Fruit fly (Drosophila melanogaster) whole organism, embryonic: ENCODE measurements around the gene bol.
A peak's percentile ranks its signal among the peaks of the same experiment; 100 is the strongest.

Source experiments
- Adf1 ChIP-seq: fragments of 200-800 bp; sonication (Bioruptor generic); IDR thresholded peaks from 2 replicates; pipeline ENCODE4 v1.3.6; 2022; ENCODE audit warnings: missing biosample characterization, missing genetic modification characterization
- Atf6 ChIP-seq: fragments of 200-800 bp; sonication (Bioruptor generic); IDR thresholded peaks from 2 replicates; pipeline ENCODE4 v1.3.6; 2022; ENCODE audit warnings: missing biosample characterization, missing genetic modification characterization
- Bgb ChIP-seq: fragments of 200-800 bp; sonication (Bioruptor generic); IDR thresholded peaks from 2 replicates; pipeline ENCODE4 v1.3.6; 2022; ENCODE audit warnings: missing biosample characterization, missing genetic modification characterization; ENCODE audit not compliant: partially characterized antibody
- C15 ChIP-seq: fragments of 200-800 bp; sonication (Bioruptor generic); IDR thresholded peaks from 3 replicates; pipeline ENCODE4 v1.3.6; 2022; ENCODE audit warnings: missing biosample characterization, missing genetic modification characterization
- CG11085 ChIP-seq: fragments of 200-800 bp; sonication (Bioruptor generic); IDR thresholded peaks from 2 replicates; pipeline ENCODE4 v1.3.6; 2022; ENCODE audit warnings: missing biosample characterization, missing genetic modification characterization
- CG11504 ChIP-seq: fragments of 200-800 bp; sonication (Bioruptor generic); optimal IDR thresholded peaks from 3 replicates; lab custom pipeline; 2019; ENCODE audit warnings: missing biosample characterization, mild to moderate bottlenecking, missing genetic modification characterization, moderate library complexity
- CG11695 ChIP-seq: fragments of 200-800 bp; sonication (Bioruptor generic); IDR thresholded peaks from 3 replicates; pipeline ENCODE4 v1.3.6; 2022; ENCODE audit warnings: missing biosample characterization, missing genetic modification characterization
- CG12942 ChIP-seq: fragments of 200-800 bp; sonication (Bioruptor generic); optimal IDR thresholded peaks from 3 replicates; lab custom pipeline; 2016; ENCODE audit warnings: missing biosample characterization, missing genetic modification characterization
- CG32532 ChIP-seq: fragments of 200-800 bp; sonication (Bioruptor generic); IDR thresholded peaks from 2 replicates; pipeline ENCODE4 v1.3.6; 2022; ENCODE audit warnings: missing biosample characterization, missing genetic modification characterization
- CG3407 ChIP-seq: fragments of 200-800 bp; sonication (Bioruptor generic); optimal IDR thresholded peaks from 2 replicates; lab custom pipeline; 2018; ENCODE audit warnings: missing biosample characterization, mild to moderate bottlenecking, missing genetic modification characterization
- CG34422 ChIP-seq: fragments of 200-800 bp; sonication (Bioruptor generic); IDR thresholded peaks from 3 replicates; pipeline ENCODE4 v1.3.6; 2022; ENCODE audit warnings: missing biosample characterization, missing genetic modification characterization
- CG3726 ChIP-seq: fragments of 200-800 bp; sonication (Bioruptor generic); IDR thresholded peaks from 3 replicates; pipeline ENCODE4, ENCODE4 v1.3.6; 2022; ENCODE audit warnings: missing biosample characterization, missing genetic modification characterization
- CG6175 ChIP-seq: fragments of 200-800 bp; sonication (Bioruptor generic); IDR thresholded peaks from 3 replicates; pipeline ENCODE4 v1.3.6; 2022; ENCODE audit warnings: missing biosample characterization, missing genetic modification characterization
- CG6854 ChIP-seq: fragments of 200-800 bp; sonication (Bioruptor generic); optimal IDR thresholded peaks from 3 replicates; lab custom pipeline; 2017; ENCODE audit warnings: missing biosample characterization, mild to moderate bottlenecking, missing genetic modification characterization
- CG7357 ChIP-seq: fragments of 200-800 bp; sonication (Bioruptor generic); IDR thresholded peaks from 3 replicates; pipeline ENCODE4 v1.3.6; 2022; ENCODE audit warnings: missing biosample characterization, missing genetic modification characterization
- CG7786 ChIP-seq: fragments of 200-800 bp; sonication (Bioruptor generic); optimal IDR thresholded peaks from 2 replicates; lab custom pipeline; 2016; ENCODE audit warnings: missing biosample characterization, missing genetic modification characterization
- Deaf1 ChIP-seq: fragments of 200-800 bp; optimal IDR thresholded peaks from 3 replicates; lab custom pipeline; 2019; ENCODE audit warnings: missing biosample characterization, mild to moderate bottlenecking, missing genetic modification characterization, moderate library complexity
- Doc3 ChIP-seq: fragments of 200-800 bp; sonication (Bioruptor generic); IDR thresholded peaks from 3 replicates; pipeline ENCODE4 v1.3.6; 2022; ENCODE audit warnings: missing biosample characterization, missing genetic modification characterization; ENCODE audit not compliant: partially characterized antibody
- Ets65A ChIP-seq: fragments of 200-800 bp; sonication (Bioruptor generic); peaks from one replicate; lab custom pipeline; 2016; ENCODE audit warnings: missing biosample characterization, missing genetic modification characterization
- Hey ChIP-seq: fragments of 200-800 bp; sonication (Bioruptor generic); optimal IDR thresholded peaks from 3 replicates; lab custom pipeline; 2018; ENCODE audit warnings: missing biosample characterization, mild to moderate bottlenecking, missing genetic modification characterization
- Med ChIP-seq: fragments of 200-800 bp; sonication (Bioruptor generic); peaks from one replicate; lab custom pipeline; 2016; ENCODE audit warnings: missing biosample characterization, missing genetic modification characterization, mild to moderate bottlenecking, inconsistent platforms, moderate library complexity
- Nf-YC ChIP-seq: fragments of 200-800 bp; optimal IDR thresholded peaks from 3 replicates; lab custom pipeline; 2019; ENCODE audit warnings: missing biosample characterization, mild to moderate bottlenecking, missing genetic modification characterization, moderate library complexity
- Pdp1 ChIP-seq, 2 experiments: fragments of 200-800 bp; sonication (Bioruptor generic); optimal IDR thresholded peaks; 3 replicates each; lab custom pipeline; 2016; ENCODE audit warnings: missing biosample characterization in 2 of 2, missing genetic modification characterization in 2 of 2, mild to moderate bottlenecking in 1 of 2, moderate library complexity in 1 of 2
- Ptx1 ChIP-seq: fragments of 200-800 bp; sonication (Bioruptor generic); IDR thresholded peaks from 2 replicates; pipeline ENCODE4 v1.3.6; 2022; ENCODE audit warnings: missing biosample characterization, missing genetic modification characterization
- Trl ChIP-seq, 3 experiments: fragments of >200 bp in 2 of 3; fragments of 200-800 bp in 1 of 3; sonication (Bioruptor generic) in 1 of 3; optimal IDR thresholded peaks; 2 replicates in 1 of 3; 3 replicates in 2 of 3; lab custom pipeline; 2016 to 2017; ENCODE audit warnings: missing biosample characterization in 1 of 3, missing genetic modification characterization in 1 of 3
- abd-A ChIP-seq: fragments of 200-800 bp; sonication (Bioruptor generic); optimal IDR thresholded peaks from 3 replicates; lab custom pipeline; 2019; ENCODE audit warnings: missing biosample characterization, mild to moderate bottlenecking, missing genetic modification characterization, moderate library complexity
- cas ChIP-seq: fragments of 200-800 bp; sonication (Bioruptor generic); IDR thresholded peaks from 2 replicates; pipeline ENCODE4 v1.3.6; 2022; ENCODE audit warnings: missing biosample characterization, missing genetic modification characterization
- crol ChIP-seq: fragments of 200-800 bp; sonication (Bioruptor generic); IDR thresholded peaks from 2 replicates; pipeline ENCODE4 v1.3.6; 2022; ENCODE audit warnings: missing biosample characterization, missing genetic modification characterization
- crp ChIP-seq, 2 experiments: fragments of 200-800 bp; sonication (Bioruptor generic); optimal IDR thresholded peaks; 2 replicates in 1 of 2; 3 replicates in 1 of 2; lab custom pipeline; 2017; ENCODE audit warnings: missing biosample characterization in 2 of 2, missing genetic modification characterization in 2 of 2, mild to moderate bottlenecking in 1 of 2, moderate library complexity in 1 of 2
- dati ChIP-seq: fragments of 200-800 bp; sonication (Bioruptor generic); IDR thresholded peaks from 2 replicates; pipeline ENCODE4 v1.3.6; 2022; ENCODE audit warnings: missing biosample characterization, missing genetic modification characterization
- ewg ChIP-seq: fragments of 200-800 bp; sonication (Bioruptor generic); optimal IDR thresholded peaks from 3 replicates; lab custom pipeline; 2017; ENCODE audit warnings: mild to moderate bottlenecking, missing biosample characterization, missing genetic modification reagents, missing genetic modification characterization
- eyg ChIP-seq: fragments of 200-800 bp; sonication (Bioruptor generic); optimal IDR thresholded peaks from 3 replicates; lab custom pipeline; 2016; ENCODE audit warnings: missing biosample characterization, missing genetic modification characterization
- fd64A ChIP-seq: fragments of 200-800 bp; sonication (Bioruptor generic); optimal IDR thresholded peaks from 3 replicates; lab custom pipeline; 2018; ENCODE audit warnings: missing biosample characterization, mild to moderate bottlenecking, missing genetic modification characterization
- gsb-n ChIP-seq: fragments of 200-800 bp; sonication (Bioruptor generic); optimal IDR thresholded peaks from 3 replicates; lab custom pipeline; 2018; ENCODE audit warnings: missing biosample characterization, mild to moderate bottlenecking, missing genetic modification characterization
- h ChIP-seq: fragments of >200 bp; optimal IDR thresholded peaks from 2 replicates; lab custom pipeline; 2017
- kni ChIP-seq: fragments of 200-800 bp; sonication (Bioruptor generic); optimal IDR thresholded peaks from 3 replicates; lab custom pipeline; 2017; ENCODE audit warnings: mild to moderate bottlenecking, missing biosample characterization, missing genetic modification reagents, missing genetic modification characterization
- lab ChIP-seq: fragments of 200-800 bp; sonication (Bioruptor generic); optimal IDR thresholded peaks from 3 replicates; lab custom pipeline; 2017; ENCODE audit warnings: missing biosample characterization, missing genetic modification characterization, mild to moderate bottlenecking, moderate library complexity, missing genetic modification reagents
- mirr ChIP-seq: fragments of 200-800 bp; sonication (Bioruptor generic); optimal IDR thresholded peaks from 3 replicates; lab custom pipeline; 2018; ENCODE audit warnings: missing biosample characterization, mild to moderate bottlenecking, missing genetic modification characterization
- oc ChIP-seq: fragments of 200-800 bp; sonication (Bioruptor generic); optimal IDR thresholded peaks from 2 replicates; lab custom pipeline; 2018; ENCODE audit warnings: missing biosample characterization, mild to moderate bottlenecking, missing genetic modification characterization, moderate library complexity
- pfk ChIP-seq: fragments of 200-800 bp; sonication (Bioruptor generic); optimal IDR thresholded peaks from 2 replicates; lab custom pipeline; 2018; ENCODE audit warnings: missing biosample characterization, mild to moderate bottlenecking, missing genetic modification characterization, moderate library complexity
- pros ChIP-seq: fragments of 200-800 bp; sonication (Bioruptor generic); optimal IDR thresholded peaks from 3 replicates; lab custom pipeline; 2019; ENCODE audit warnings: missing biosample characterization, mild to moderate bottlenecking, missing genetic modification characterization, moderate library complexity
- pzg ChIP-seq: fragments of 200-800 bp; sonication (Bioruptor generic); optimal IDR thresholded peaks from 3 replicates; lab custom pipeline; 2018; ENCODE audit warnings: missing biosample characterization, mild to moderate bottlenecking, missing genetic modification characterization, moderate library complexity
- seq ChIP-seq: fragments of 200-800 bp; sonication (Bioruptor generic); IDR thresholded peaks from 2 replicates; pipeline ENCODE4 v1.3.6; 2022; ENCODE audit warnings: missing biosample characterization, missing genetic modification characterization
- sqz ChIP-seq: fragments of 200-800 bp; sonication (Bioruptor generic); optimal IDR thresholded peaks from 3 replicates; lab custom pipeline; 2018; ENCODE audit warnings: missing biosample characterization, mild to moderate bottlenecking, missing genetic modification characterization
- toy ChIP-seq: fragments of 200-800 bp; sonication (Bioruptor generic); IDR thresholded peaks from 2 replicates; pipeline ENCODE4 v1.3.6; 2022; ENCODE audit warnings: missing biosample characterization, missing genetic modification characterization

Gene bol

DNA sequence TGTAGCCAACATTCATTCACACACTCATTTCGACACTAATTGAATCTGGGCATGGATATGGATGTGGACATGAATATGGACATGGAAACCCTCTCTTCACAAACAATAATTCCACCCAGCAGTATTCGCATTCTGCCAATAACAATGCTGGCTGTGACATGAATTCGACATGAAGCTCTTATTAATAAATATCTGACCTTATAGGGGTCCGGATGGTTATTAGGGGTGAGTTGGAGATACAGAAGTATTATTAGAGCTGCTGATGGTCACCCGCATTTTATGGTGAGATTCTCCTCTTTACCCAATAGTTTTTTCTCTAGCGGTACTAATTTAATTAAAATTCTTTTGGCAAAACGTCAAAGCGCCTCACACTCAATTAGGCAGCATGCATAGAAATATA lies 80.0 kb downstream of the bol start (continued):
- no peak for TF ChIP-seq CG7786 (GFP tag; lab: Kevin White, UChicago)

DNA sequence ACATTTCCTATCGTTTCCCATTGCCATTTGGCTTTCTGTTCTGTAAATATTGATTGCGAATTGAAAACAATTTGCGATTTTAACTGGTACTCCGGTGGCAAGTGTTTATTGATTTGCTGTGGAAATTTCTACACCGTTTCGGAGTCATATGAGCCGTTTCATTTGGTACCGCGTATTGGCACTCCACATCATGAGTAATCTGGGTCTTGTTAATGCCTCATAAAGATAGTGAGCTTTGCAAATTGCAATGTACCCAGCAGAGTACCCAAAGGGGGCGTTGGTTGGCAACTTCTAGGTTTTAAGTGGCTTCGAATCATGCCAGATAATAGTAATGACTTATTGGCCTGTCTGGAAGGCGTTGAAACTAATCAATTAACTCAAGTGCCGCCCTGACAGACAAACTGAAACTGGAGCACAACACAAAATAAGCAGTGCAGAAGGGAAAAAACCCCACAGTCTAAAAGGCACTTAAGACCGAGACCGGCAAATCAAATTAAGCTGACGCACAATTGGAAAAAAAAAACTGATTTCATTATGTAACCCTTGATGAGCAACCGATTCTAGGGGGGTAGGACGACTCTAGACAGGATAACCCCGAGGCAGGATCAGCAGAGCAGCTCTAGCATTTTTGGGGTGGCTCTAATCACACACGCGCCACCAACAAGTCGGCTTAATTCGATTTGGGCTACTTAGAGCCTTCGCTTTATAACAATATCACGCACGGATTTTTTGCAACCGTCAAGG lies 81.2 kb downstream of the bol start:
- peak; percentile 69 for TF ChIP-seq Ets65A (GFP tag; lab: Kevin White, UChicago)
- TF ChIP-seq CG11085 (GFP tag; lab: Robert Waterston, UW) = no peak
- 0 out of 3 replicates have a peak, but pooled peaks have one; percentile 15 for TF ChIP-seq CG3726 (GFP tag; lab: Robert Waterston, UW)
- TF ChIP-seq pros (GFP tag; lab: Kevin White, UChicago) = peak; percentile 59
- peak; percentile 43 for TF ChIP-seq sqz (GFP tag; lab: Kevin White, UChicago)
- TF ChIP-seq toy (GFP tag; lab: Robert Waterston, UW) = no peak
- peak in 1 of 2 experiments; percentile 74 for TF ChIP-seq Pdp1 (GFP tag; optimal IDR thresholded peaks at IDR 0.05; lab: Kevin White, UChicago)
- TF ChIP-seq gsb-n (tag; lab: Kevin White, UChicago) = peak; percentile 17
- no peak for TF ChIP-seq CG6175
- TF ChIP-seq h (lab: Kevin White, UChicago) = no peak
- no peak for TF ChIP-seq CG12942 (GFP tag; lab: Kevin White, UChicago)
- peak; percentile 23 for TF ChIP-seq lab (GFP tag; lab: Kevin White, UChicago)
- no peak for TF ChIP-seq Doc3 (GFP tag; lab: Robert Waterston, UW)
- TF ChIP-seq CG34422 (GFP tag; lab: Robert Waterston, UW) = no peak

DNA sequence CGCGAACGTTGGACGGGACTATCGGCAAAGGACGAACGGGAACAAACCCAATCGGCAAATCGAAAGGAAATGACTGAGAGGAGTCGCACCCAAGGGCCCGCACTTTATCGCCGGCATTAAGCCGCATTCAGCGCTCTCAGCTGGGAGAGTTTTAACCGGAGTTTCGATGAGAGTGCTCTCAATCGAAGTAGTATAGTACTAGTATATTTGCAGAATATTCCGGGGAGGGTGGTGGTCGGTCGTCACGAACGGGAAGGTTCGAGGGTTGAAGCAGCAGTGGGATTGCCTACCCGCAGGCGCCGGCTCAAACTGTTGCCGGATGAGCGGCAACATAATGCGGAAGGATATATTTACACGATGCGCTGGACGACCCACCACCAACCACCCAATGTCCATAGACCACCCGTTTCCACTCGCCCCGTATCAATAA lies 82.4 kb downstream of the bol start:
- TF ChIP-seq Ptx1 (GFP tag; lab: Robert Waterston, UW) = no peak
- no peak for TF ChIP-seq pfk (GFP tag; lab: Kevin White, UChicago)
- no peak for TF ChIP-seq CG32532 (GFP tag; lab: Robert Waterston, UW)
- TF ChIP-seq crp (GFP tag; optimal IDR thresholded peaks at IDR 0.05; lab: Kevin White, UChicago) = no peak
- peak; percentile 77 for TF ChIP-seq ewg (GFP tag; lab: Kevin White, UChicago)
- TF ChIP-seq CG11504 (tag; lab: Kevin White, UChicago) = peak; percentile 22
- peak; percentile 94 for TF ChIP-seq Deaf1 (tag; lab: Kevin White, UChicago)
- TF ChIP-seq sqz (GFP tag; lab: Kevin White, UChicago) = no peak
- TF ChIP-seq C15 = no peak
- no peak for TF ChIP-seq pzg (GFP tag; lab: Kevin White, UChicago)
- 0 out of 2 replicates have a peak, but pooled peaks have one; percentile 22 for TF ChIP-seq Bgb (GFP tag; lab: Robert Waterston, UW)
- no peak for TF ChIP-seq mirr (GFP tag; lab: Kevin White, UChicago)
- TF ChIP-seq cas (GFP tag; lab: Robert Waterston, UW) = no peak
- TF ChIP-seq dati (GFP tag; lab: Robert Waterston, UW) = no peak
- TF ChIP-seq CG3407 = no peak
- peak; percentile 32 for TF ChIP-seq oc (tag; lab: Kevin White, UChicago)
- peak; percentile 73 for TF ChIP-seq seq (GFP tag; lab: Robert Waterston, UW)
- TF ChIP-seq CG11695 (GFP tag; lab: Robert Waterston, UW) = peak; percentile 15; the same call in 1 of the 3 replicates
- TF ChIP-seq kni = peak; percentile 50
- TF ChIP-seq Nf-YC (tag; lab: Kevin White, UChicago) = peak; percentile 47
- no peak for TF ChIP-seq CG7357 (GFP tag; lab: Robert Waterston, UW)
- peak; percentile 16 for TF ChIP-seq lab (GFP tag; lab: Kevin White, UChicago)
- no peak for TF ChIP-seq fd64A (GFP tag; lab: Kevin White, UChicago)
- TF ChIP-seq Pdp1 (GFP tag; optimal IDR thresholded peaks at IDR 0.05; lab: Kevin White, UChicago) = no peak
- TF ChIP-seq Trl (optimal IDR thresholded peaks at IDR 0.05; lab: Kevin White, UChicago) = peak; percentile 47 to 51
- no peak for TF ChIP-seq Trl (GFP tag; optimal IDR thresholded peaks at IDR 0.05; lab: Kevin White, UChicago)
- TF ChIP-seq Atf6 = no peak
- TF ChIP-seq pros (GFP tag; lab: Kevin White, UChicago) = peak; percentile 76
- TF ChIP-seq CG6854 (GFP tag; lab: Kevin White, UChicago) = no peak
- no peak for TF ChIP-seq eyg (GFP tag; lab: Kevin White, UChicago)
- peak; percentile 64 for TF ChIP-seq Hey (tag; lab: Kevin White, UChicago)
- peak; percentile 40; the same call in 1 of the 2 replicates for TF ChIP-seq Adf1 (GFP tag; lab: Robert Waterston, UW)
- TF ChIP-seq Med = no peak
- peak; percentile 89 for TF ChIP-seq abd-A (tag; lab: Kevin White, UChicago)
- peak; percentile 69 for TF ChIP-seq crol (GFP tag; lab: Robert Waterston, UW)
